Worm (Caenorhabditis elegans) whole organism, dauer: ENCODE data around the gene npr-43.

Experiments
- unc-62 ChIP-seq: sonication (generic microtip); optimal IDR thresholded peaks from 2 replicates; lab custom pipeline; 2017; ENCODE audit warnings: missing biosample characterization, missing genetic modification reagents, missing genetic modification characterization

npr-43 gene

ce11 chrV:14393504-14393903, 14.6 kb upstream of the npr-43 start, which contains the start of gene C15H11.1:
Gene C15H11.1 (plus strand): TSS chrV:14393804.
- TF ChIP-seq unc-62 (GFP tag; lab: Kevin White, UChicago), result no peak

ce11 chrV:14391830-14392229, 12.9 kb upstream of the npr-43 start, which contains the start of gene C15H11.10:
Gene C15H11.10 (plus strand): TSS chrV:14392130.
- TF ChIP-seq unc-62 (GFP tag; lab: Kevin White, UChicago), result no peak

DNA sequence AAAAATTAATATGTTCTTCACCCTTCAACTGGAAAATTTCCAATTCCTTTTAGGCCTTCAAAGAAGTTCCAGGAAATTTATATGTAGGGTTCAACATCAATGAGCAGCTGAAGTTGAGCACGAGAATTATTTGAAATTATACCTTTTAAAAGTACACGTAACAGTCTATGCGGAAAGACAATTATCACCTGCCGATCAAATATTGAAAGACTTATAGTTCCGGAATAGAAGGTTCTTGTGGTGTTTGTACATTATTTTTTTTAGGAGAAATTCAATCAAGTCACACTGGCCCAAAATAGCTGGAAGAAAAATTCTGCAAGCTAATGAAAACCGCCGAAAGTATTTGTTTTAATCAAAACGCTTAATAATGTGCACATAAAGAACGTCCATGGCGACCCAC, 1.4 kb upstream of the npr-43 start:
- TF ChIP-seq unc-62 (GFP tag; lab: Kevin White, UChicago), result no peak

ce11 chrV:14378052-14378451, 834 bp downstream of the npr-43 start:
- no peak for TF ChIP-seq unc-62 (GFP tag; lab: Kevin White, UChicago)

DNA sequence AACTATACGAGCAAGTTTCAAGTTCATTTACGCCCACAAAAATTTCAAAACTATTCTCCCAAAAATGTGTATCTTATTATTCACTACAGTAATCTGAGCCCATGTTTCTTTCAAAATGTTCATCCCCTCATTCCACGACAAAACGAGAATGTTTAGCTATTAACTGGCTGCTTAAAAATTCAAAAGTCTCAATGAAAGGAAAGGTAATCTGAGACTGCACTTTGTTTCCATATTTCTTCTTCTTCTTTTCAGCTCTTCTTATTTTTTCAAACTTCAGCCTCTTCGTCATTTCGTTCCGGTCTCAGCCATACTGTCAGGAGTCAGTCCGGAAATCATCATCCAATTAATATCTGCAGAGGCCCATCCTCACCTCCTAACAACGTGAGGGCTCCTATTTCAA, 6.1 kb downstream of the npr-43 start, which contains the start of gene unc-39:
Gene unc-39 (plus strand): TSS at position 301 of the 400 bp plus-strand sequence.
- no peak for TF ChIP-seq unc-62 (GFP tag; lab: Kevin White, UChicago)

DNA sequence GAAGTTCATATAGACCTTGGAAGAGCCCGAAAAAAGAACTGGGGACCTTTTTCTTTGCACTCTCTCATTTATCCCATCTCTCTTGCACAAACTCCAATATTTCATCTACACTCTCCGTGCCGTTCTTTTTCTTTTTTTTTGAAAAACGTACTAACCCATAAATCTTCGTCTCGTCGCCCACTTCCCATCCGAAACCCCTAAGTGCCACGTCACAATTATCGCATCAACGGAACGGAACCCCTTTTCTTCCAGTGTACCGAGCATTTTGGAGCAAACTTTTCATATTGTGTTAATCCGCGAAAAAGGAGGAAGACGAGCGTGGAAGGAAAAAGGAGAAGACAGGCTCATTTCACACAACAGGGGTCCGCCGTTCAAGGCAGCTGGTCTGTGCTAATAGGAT, 9.5 kb downstream of the npr-43 start:
- TF ChIP-seq unc-62 (GFP tag; lab: Kevin White, UChicago), result no peak

DNA sequence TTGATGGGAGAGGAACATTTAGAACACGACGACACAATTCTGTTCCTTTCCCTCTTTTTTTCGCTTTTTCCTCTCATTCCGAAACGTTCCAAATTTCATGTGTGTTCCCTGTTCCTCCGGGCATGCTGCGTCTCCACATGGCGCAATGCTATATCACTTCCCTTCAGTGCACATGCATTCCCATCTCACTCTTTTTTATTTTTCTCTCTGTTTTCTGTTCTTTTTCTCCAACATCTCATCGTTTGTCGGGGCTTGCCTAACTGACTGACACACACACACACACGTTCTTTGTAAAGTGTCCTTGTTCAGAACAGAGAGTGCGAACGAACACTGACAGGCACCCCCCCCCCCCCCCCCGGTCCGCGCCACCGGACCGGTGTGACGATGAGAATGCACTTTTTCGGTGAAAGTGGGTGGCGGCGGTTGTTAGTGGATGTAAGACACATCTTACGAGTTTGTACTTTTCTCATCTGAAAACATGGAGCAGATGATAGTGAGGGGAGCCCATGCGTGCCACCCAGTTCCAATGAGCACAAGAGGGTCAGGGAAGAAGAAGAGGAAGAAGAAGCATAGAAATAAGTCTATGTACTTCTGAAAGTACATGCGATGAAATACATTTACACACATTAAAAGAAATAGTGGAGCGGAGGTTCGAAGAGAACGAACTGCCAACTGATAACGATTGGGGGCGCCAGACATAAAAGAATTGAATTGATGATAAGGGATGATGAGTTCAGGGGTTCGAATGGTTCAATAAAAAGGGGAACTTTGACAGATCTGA, 10.4 kb downstream of the npr-43 start:
- TF ChIP-seq unc-62 (GFP tag; lab: Kevin White, UChicago), result no peak

- TF ChIP-seq unc-62 (GFP tag; lab: Kevin White, UChicago), result no peak
Observed at ce11 chrV:14366487-14366962, 12.4 kb downstream of the npr-43 start.

- no peak for TF ChIP-seq unc-62 (GFP tag; lab: Kevin White, UChicago)
Observed at ce11 chrV:14364586-14365248, 14.2 kb downstream of the npr-43 start.

DNA sequence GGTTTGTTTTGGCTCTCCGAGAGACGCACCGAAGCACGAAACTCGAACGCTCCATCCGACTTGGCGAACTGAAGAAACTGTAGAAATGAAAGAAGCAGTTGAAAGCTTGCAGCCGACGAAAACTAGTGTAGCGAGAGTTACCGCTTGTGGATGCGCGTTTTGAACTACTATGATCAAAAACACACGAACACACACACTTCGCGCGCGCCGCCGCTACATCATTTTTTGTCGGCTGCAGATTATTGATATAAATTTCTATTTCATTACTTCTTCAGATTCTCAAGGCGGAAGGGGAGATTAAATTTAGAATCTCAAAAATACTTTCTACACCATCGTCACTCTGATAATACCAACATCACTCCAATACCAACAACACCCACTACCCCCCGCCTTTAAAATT, 16.9 kb downstream of the npr-43 start:
- no peak for TF ChIP-seq unc-62 (GFP tag; lab: Kevin White, UChicago)

DNA sequence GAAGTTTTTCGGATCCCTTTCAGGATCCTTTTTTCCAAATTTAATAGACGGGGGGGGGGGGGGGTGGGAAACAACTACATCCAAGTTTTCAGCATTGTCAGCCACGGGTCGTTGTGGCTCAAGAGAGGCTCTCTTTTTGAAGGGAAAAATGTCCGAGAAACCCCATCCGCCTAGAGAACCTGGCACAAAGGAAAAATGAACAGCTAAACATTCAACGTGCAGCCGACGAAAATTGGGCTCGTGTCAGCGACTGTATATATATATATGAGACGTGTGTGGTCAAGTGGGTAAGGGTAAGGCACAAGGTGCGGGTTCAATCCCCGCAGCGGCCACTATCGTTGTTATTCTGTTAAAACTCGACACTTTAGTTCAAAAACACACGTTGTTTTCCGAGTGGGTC, 20.3 kb downstream of the npr-43 start, which contains the start of gene Y49A3A.4:
Gene Y49A3A.4 (minus strand): TSS at position 314 of the 400 bp plus-strand sequence.
- no peak for TF ChIP-seq unc-62 (GFP tag; lab: Kevin White, UChicago)

- no peak for TF ChIP-seq unc-62 (GFP tag; lab: Kevin White, UChicago)
Observed at ce11 chrV:14355738-14356368, 23.0 kb downstream of the npr-43 start, which contains the start of gene cyn-1. Gene cyn-1 (plus strand): TSS chrV:14356076.

ce11 chrV:14354258-14354877, 24.5 kb downstream of the npr-43 start, which contains the start of gene Y49A3A.3:
Gene Y49A3A.3 (plus strand): TSS chrV:14354410.
- TF ChIP-seq unc-62 (GFP tag; lab: Kevin White, UChicago), result no peak

- TF ChIP-seq unc-62 (GFP tag; lab: Kevin White, UChicago), result no peak
Observed at ce11 chrV:14352032-14352431, 26.9 kb downstream of the npr-43 start.

DNA sequence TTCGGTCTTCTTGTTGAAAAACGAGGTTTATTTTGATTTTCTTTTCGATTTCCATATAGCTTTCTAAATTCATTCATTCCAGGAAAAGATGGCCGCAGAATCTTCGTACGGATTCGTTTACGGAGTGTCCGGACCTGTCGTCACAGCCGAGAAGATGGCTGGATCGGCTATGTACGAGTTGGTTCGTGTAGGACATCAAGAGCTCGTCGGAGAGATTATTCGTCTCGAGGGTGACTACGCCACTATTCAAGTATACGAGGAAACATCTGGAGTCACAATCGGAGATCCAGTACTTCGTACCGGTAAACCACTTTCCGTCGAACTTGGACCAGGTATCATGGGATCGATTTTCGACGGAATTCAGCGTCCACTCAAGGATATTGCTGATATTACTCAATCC, 27.3 kb downstream of the npr-43 start, which contains the start of gene vha-13:
Gene vha-13 (plus strand): TSS at position 81 of the 400 bp plus-strand sequence.
- TF ChIP-seq unc-62 (GFP tag; lab: Kevin White, UChicago), result no peak
